Worm (Caenorhabditis elegans): ENCODE data around the gene osgn-1.

Gene osgn-1

DNA sequence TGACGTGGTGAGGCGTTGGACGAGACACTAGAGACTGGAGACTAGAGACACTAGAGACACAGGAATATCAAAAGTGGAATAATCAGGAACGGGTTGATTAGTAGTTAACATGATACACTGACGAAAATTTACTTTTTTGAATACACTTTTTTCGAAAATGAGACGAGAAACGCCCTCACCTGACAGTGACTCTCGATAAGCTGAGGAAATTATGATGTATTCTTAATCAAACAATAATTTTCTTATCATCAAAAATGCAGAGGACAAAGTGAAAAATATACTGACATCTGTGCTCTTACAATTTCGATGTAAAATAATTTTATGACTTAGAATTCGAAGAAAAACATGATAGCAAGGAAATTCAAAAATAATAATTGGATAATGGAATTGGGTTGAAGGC is 52.2 kb downstream of the osgn-1 start:
- TF ChIP-seq unc-62 (GFP tag; optimal IDR thresholded peaks at IDR 0.05), result no peak

DNA sequence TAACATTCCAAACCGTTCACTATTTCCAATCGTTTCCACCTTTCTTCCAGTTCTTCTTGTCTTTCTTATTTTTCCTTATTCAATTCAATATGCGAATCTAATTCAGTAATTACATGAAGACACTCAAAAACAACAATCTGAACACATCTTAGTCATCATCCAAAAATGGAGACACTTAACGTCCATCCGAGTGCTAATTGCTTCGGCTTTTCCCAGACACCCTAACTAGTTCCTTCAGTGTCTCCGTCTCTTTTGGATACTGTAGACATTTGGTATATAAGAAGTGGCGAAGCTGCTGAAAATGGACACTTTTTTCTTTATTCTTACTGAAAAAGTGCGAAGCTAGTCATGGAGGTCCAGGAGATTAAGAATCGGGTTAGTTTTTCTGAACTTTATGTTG is 55.8 kb downstream of the osgn-1 start, which contains the start of gene col-33:
Gene col-33 (plus strand): TSS at position 301 of the 400 bp plus-strand sequence.
- no peak for TF ChIP-seq unc-62 (GFP tag; optimal IDR thresholded peaks at IDR 0.05)

DNA sequence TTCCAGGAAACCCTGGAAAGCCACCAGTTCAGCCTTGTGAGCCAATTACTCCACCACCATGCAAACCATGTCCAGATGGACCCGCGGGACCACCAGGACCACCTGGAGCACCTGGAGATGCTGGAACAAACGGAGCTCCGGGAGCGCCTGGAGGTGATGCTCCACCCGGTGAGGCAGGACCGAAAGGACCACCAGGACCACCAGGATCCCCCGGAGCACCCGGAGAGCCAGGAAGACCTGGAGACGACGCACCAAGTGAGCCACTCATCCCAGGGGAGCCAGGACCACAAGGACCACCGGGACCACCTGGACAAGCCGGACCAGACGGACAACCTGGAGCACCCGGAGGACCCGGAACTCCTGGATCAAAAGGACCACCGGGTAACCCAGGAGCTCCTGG is 57.5 kb downstream of the osgn-1 start:
- TF ChIP-seq unc-62 (GFP tag; optimal IDR thresholded peaks at IDR 0.05), result no peak

DNA sequence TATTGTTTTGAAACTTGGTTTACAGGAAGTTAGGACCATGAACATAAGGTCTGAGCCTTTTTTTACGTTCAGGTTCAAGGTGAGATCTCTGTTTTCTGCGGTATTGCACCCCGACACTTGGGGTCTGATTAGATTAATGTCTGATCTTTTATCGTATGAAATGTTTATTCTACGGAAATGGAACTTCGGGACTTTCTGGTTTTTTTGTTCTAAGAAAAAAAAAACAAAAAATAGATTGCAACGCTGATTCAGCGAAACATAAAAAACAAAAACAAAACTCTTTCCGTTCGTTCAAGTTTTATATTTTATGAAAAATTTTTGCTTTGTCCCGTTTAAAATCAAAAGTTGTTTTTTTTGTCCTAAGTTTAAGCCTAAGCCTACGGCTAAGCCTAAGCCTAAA is 58.0 kb downstream of the osgn-1 start, which contains the start of gene F36A4.5:
Gene F36A4.5 (plus strand): TSS at position 301 of the 400 bp plus-strand sequence.
- TF ChIP-seq unc-62 (GFP tag; optimal IDR thresholded peaks at IDR 0.05), result no peak

DNA sequence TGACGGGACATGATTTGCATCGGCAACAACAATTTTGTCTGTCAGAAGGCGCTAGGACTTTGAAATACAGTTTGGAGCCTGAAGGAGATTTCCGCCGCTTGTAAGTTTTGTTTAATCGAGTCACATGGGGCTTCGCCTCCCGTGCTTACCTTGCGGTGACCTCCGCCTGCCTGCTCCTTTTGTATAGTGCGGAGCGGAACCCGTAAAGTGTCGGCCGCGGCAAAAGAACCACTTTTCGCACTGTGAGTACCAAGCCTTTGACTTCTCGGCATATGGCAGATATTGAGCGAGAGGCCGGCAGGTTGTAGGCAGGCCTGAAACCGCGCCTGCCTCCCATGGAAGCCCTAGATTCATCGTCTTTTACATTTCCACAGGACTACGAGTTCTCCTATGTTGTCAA is 58.8 kb downstream of the osgn-1 start:
- no peak for TF ChIP-seq unc-62 (GFP tag; optimal IDR thresholded peaks at IDR 0.05)

DNA sequence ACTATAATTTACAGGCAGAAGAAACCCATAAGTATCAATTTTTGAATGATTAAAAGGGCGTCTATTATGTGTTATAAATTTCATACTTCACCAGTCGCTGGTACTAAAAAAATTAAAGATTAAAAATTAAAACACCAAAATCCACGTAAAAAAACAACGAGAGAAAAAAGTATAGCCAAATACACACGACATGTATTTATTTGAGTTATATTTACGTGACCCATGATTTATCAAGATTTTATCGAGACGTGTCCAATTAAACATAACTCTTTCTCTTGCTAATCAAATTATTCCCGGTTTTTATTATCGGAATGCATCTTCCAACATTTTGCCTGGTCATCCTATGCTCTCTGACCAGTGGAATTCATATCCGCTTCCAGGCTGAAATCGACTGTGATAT is 60.1 kb downstream of the osgn-1 start, which contains the start of gene F36A4.4:
Gene F36A4.4 (plus strand): TSS at position 301 of the 400 bp plus-strand sequence.
- TF ChIP-seq unc-62 (GFP tag; optimal IDR thresholded peaks at IDR 0.05), result no peak

All from whole organism, dauer.